Fruit fly (Drosophila melanogaster): ENCODE results near the gene Afti.
A peak's percentile ranks its signal among the peaks of the same experiment; 100 is the strongest.

DNA sequence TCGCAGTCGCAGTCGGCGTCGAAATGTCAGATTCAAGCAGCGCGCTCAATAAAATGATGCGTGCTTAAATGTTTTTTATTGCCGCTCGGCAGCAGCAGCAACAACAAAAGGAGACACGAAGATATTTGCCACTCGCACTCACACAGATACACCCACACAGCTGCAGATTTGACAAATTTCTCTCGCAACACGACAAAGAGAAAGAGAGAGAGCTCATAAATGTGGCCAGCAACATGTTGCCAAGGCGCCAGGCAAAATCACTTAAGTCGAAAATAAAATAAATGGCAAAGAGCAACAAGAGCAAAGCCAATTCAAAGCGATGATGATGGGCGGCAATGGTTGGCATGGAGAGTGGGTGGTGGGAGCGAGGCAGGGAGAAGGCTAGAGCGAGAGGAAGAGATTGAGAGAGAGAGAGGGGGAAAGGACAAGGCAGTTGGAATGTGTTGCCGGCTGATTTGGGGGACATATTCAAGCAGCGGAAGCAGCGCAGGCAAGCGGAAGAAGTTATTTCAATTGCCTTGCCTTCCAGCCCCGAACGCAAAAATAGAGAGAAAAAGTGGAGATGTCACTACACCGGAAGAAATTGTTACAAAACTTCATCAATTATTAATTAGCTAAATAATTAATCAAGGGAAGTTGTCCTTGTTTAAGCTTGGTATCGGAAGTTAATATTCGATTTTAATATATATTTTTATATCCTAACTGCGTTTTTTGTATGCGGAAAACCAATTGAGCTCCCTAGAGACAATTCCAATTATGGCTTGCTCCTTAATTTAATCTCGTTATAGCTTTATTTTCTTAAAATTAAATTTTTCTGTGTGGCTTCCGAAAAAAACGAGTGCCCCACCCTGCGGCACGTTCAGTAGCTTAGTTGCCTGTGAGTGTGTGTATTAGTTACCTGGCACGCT is 20.6 kb upstream of the Afti start:
- TF ChIP-seq psq (GFP tag; optimal IDR thresholded peaks at IDR 0.05) (no peak), lola (GFP tag; optimal IDR thresholded peaks at IDR 0.05) (no peak), brk (GFP tag; optimal IDR thresholded peaks at IDR 0.05) (no peak), usp (GFP tag; optimal IDR thresholded peaks at IDR 0.05) (no peak), Hnf4 (GFP tag; optimal IDR thresholded peaks at IDR 0.05) (no peak), Abd-B (GFP tag; optimal IDR thresholded peaks at IDR 0.05) (no peak), Rel (GFP tag; optimal IDR thresholded peaks at IDR 0.05) (no peak), Rel (tag; optimal IDR thresholded peaks at IDR 0.05) (no peak), fru (GFP tag; optimal IDR thresholded peaks at IDR 0.05) (no peak), dl (GFP tag; optimal IDR thresholded peaks at IDR 0.05; ENCODE audit: insufficient read depth in 1 of 2, partially characterized antibody in 2 of 2) (peak; percentile 58 to 69), GATAd (GFP tag; optimal IDR thresholded peaks at IDR 0.05) (no peak), Hr78 (GFP tag; optimal IDR thresholded peaks at IDR 0.05) (no peak), Sp1 (GFP tag; optimal IDR thresholded peaks at IDR 0.05) (no peak)
